Fruit fly (Drosophila melanogaster): ENCODE measurements around the gene CG4080.
A peak's percentile ranks its signal among the peaks of the same experiment; 100 is the strongest.

CG4080 gene

dm6 chr3L:9366850-9367430, 32.1 kb downstream of the CG4080 start, which contains the start of the genes Klp67A and CG4452 (continued):
- TF ChIP-seq Atf-2 (GFP tag; optimal IDR thresholded peaks at IDR 0.05) (no peak), ap (GFP tag; IDR thresholded peaks at IDR 0.05) (no peak), emc (GFP tag; optimal IDR thresholded peaks at IDR 0.05) (no peak), HmgD (GFP tag; optimal IDR thresholded peaks at IDR 0.05) (no peak), CG2712 (tag; optimal IDR thresholded peaks at IDR 0.05) (peak; percentile 74), Eip74EF (GFP tag; optimal IDR thresholded peaks at IDR 0.05) (no peak), sima (GFP tag; optimal IDR thresholded peaks at IDR 0.05) (no peak), slp2 (GFP tag; optimal IDR thresholded peaks at IDR 0.05) (no peak), CG10959 (GFP tag; IDR thresholded peaks at IDR 0.05) (no peak), ara (GFP tag; IDR thresholded peaks at IDR 0.05) (no peak), nmo (GFP tag; optimal IDR thresholded peaks at IDR 0.05) (peak; percentile 79), abd-A (tag; optimal IDR thresholded peaks at IDR 0.05) (no peak), CG1024 (GFP tag; IDR thresholded peaks at IDR 0.05) (no peak), gce (GFP tag; IDR thresholded peaks at IDR 0.05) (no peak), Lim3 (GFP tag; IDR thresholded peaks at IDR 0.05) (no peak), Doc3 (GFP tag; IDR thresholded peaks at IDR 0.05; ENCODE audit: partially characterized antibody) (peak; percentile 92), zen2 (GFP tag; IDR thresholded peaks at IDR 0.05; ENCODE audit: partially characterized antibody) (peak; percentile 86; the same call in 2 of the 3 replicates), her (GFP tag; optimal IDR thresholded peaks at IDR 0.05) (no peak), CG5180 (GFP tag; optimal IDR thresholded peaks at IDR 0.05) (no peak), CG11504 (tag; optimal IDR thresholded peaks at IDR 0.05) (no peak), Asciz (GFP tag; optimal IDR thresholded peaks at IDR 0.05) (no peak), CG10366 (GFP tag; IDR thresholded peaks at IDR 0.05) (no peak), z (GFP tag; IDR thresholded peaks at IDR 0.05) (no peak), Scr (GFP tag; IDR thresholded peaks at IDR 0.05; ENCODE audit: partially characterized antibody) (peak; percentile 97), CG8388 (GFP tag; optimal IDR thresholded peaks at IDR 0.05) (peak; percentile 28), CG6791 (GFP tag; IDR thresholded peaks at IDR 0.05; ENCODE audit: partially characterized antibody) (peak; percentile 83), CG14667 (GFP tag; IDR thresholded peaks at IDR 0.05) (0 out of 2 replicates have a peak, but pooled peaks have one; percentile 16), tgo (GFP tag; IDR thresholded peaks at IDR 0.05) (peak; percentile 21; the same call in 1 of the 3 replicates), insv (GFP tag; optimal IDR thresholded peaks at IDR 0.05) (peak in 1 of 2 experiments; percentile 39), Atf3 (GFP tag; optimal IDR thresholded peaks at IDR 0.05) (no peak), CG3407 (GFP tag; optimal IDR thresholded peaks at IDR 0.05) (no peak), br (optimal IDR thresholded peaks at IDR 0.05) (no peak), CG6683 (GFP tag; optimal IDR thresholded peaks at IDR 0.05) (no peak), crp (GFP tag; optimal IDR thresholded peaks at IDR 0.05) (peak in 1 of 2 experiments; percentile 27), cwo (GFP tag; optimal IDR thresholded peaks at IDR 0.05) (no peak), TFAM (GFP tag; optimal IDR thresholded peaks at IDR 0.05) (no peak), Sin3A (optimal IDR thresholded peaks at IDR 0.05) (peak; percentile 82), wor (GFP tag; IDR thresholded peaks at IDR 0.05) (no peak), Opbp (GFP tag; IDR thresholded peaks at IDR 0.05; ENCODE audit: partially characterized antibody) (peak; percentile 85), CrebB (tag; optimal IDR thresholded peaks at IDR 0.05) (no peak), CG9437 (GFP tag; optimal IDR thresholded peaks at IDR 0.05) (peak; percentile 70), sr (GFP tag; IDR thresholded peaks at IDR 0.05) (no peak), CG11093 (GFP tag; IDR thresholded peaks at IDR 0.05) (no peak), zfh2 (GFP tag; optimal IDR thresholded peaks at IDR 0.05) (peak; percentile 25), pho (GFP tag; optimal IDR thresholded peaks at IDR 0.05) (peak; percentile 43), Med (GFP tag) (peak; percentile 87), bowl (GFP tag; IDR thresholded peaks at IDR 0.05) (no peak), HLH4C (GFP tag; IDR thresholded peaks at IDR 0.05; ENCODE audit: partially characterized antibody) (peak; percentile 92), CG8089 (GFP tag; optimal IDR thresholded peaks at IDR 0.05) (no peak), D19B (GFP tag; optimal IDR thresholded peaks at IDR 0.05) (no peak), ab (GFP tag; optimal IDR thresholded peaks at IDR 0.05) (no peak)

Measured in whole organism, embryonic.